Worm (Caenorhabditis elegans): ENCODE measurements around the gene otub-1.

ce11 chrV:15063987-15064386 lies 2.1 kb upstream of the otub-1 start, which contains the start of gene rap-2:
- TF ChIP-seq unc-62 (GFP tag; optimal IDR thresholded peaks at IDR 0.05) (no peak), aly-2 (tag; optimal IDR thresholded peaks at IDR 0.05) (no peak), ztf-4 (tag; optimal IDR thresholded peaks at IDR 0.05) (no peak), ceh-16 (tag; optimal IDR thresholded peaks at IDR 0.05) (no peak), egl-27 (tag; optimal IDR thresholded peaks at IDR 0.05) (no peak), F13H6.1 (tag; optimal IDR thresholded peaks at IDR 0.05) (no peak), blmp-1 (tag; optimal IDR thresholded peaks at IDR 0.05; ENCODE audit: insufficient read depth) (no peak), ztf-11 (tag; optimal IDR thresholded peaks at IDR 0.05) (no peak)
